Worm (Caenorhabditis elegans) whole organism, L4 larva: ENCODE measurements around the gene pmt-2.

ENCODE experiments used
- egl-43 ChIP-seq: fragments of 200-800 bp; sonication (Bioruptor generic); IDR thresholded peaks from 2 replicates; pipeline ENCODE4 v1.3.6; 2022; ENCODE audit warnings: missing genetic modification reagents, missing genetic modification characterization, missing compliant biosample characterization
- hlh-30 ChIP-seq: sonication (generic microtip); optimal IDR thresholded peaks from 2 replicates; lab custom pipeline; 2017; ENCODE audit warnings: antibody characterized with exemption, mild to moderate bottlenecking, missing genetic modification characterization, missing compliant biosample characterization; ENCODE audit not compliant: insufficient read depth
- lim-7 ChIP-seq: fragments of 200-800 bp; sonication (Bioruptor generic); IDR thresholded peaks from 2 replicates; pipeline ENCODE4 v1.3.6; 2022; ENCODE audit warnings: missing genetic modification characterization, missing compliant biosample characterization
- lin-13 ChIP-seq: fragments of 150-350 bp; optimal IDR thresholded peaks from 2 replicates; lab custom pipeline; 2014; ENCODE audit warnings: missing biosample characterization, missing genetic modification reagents, missing genetic modification characterization
- lin-15B ChIP-seq: fragments of 150-350 bp; sonication (generic microtip); optimal IDR thresholded peaks from 3 replicates; lab custom pipeline; 2014; ENCODE audit warnings: missing biosample characterization, missing genetic modification characterization
- lir-3 ChIP-seq: sonication (generic microtip); optimal IDR thresholded peaks from 2 replicates; lab custom pipeline; 2016; ENCODE audit warnings: mild to moderate bottlenecking, missing genetic modification characterization, missing compliant biosample characterization
- nhr-237 ChIP-seq: sonication (generic microtip); optimal IDR thresholded peaks from 2 replicates; lab custom pipeline; 2017; ENCODE audit warnings: missing biosample characterization, missing genetic modification characterization
- nhr-25 ChIP-seq: sonication (generic microtip); optimal IDR thresholded peaks from 2 replicates; lab custom pipeline; 2017; ENCODE audit warnings: missing genetic modification characterization, mild to moderate bottlenecking, missing compliant biosample characterization, antibody characterized with exemption, moderate library complexity, borderline replicate concordance; ENCODE audit not compliant: insufficient read depth
- nhr-6 ChIP-seq: fragments of 150-350 bp; optimal IDR thresholded peaks from 2 replicates; lab custom pipeline; 2014; ENCODE audit warnings: missing biosample characterization, missing genetic modification characterization
- set-16 ChIP-seq: fragments of 200-800 bp; sonication (Bioruptor generic); IDR thresholded peaks from 2 replicates; pipeline ENCODE4 v1.3.6; 2022; ENCODE audit warnings: missing genetic modification reagents, missing genetic modification characterization, missing compliant biosample characterization

DNA sequence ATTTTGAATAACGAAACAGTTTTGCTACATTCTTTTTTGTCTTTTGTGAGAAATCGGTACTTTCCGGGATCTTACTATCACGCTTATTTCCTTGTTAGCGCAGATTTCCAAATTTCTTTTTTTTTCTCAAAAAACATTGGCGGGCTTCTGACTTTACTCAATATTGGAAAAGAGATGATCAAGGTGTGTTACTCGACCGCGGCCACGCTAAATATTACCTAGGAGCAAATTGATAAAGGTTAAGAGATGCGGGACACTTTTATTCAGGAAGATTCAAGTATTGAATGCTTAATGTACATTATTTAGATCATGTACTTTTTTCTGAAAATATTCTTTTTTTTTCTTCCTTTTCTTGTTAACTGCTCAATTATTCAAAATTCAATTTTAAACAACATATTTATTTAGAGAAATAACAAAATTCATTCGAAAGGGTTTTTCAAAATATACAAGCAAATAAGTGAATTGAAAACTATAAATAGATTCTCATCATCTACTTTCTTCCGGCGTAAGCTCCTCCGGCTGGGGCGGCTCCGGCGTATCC, 19.0 kb downstream of the pmt-2 start:
- TF ChIP-seq hlh-30 (no peak), nhr-6 (tag; lab: Kevin White, UChicago) (no peak), lin-13 (no peak), nhr-25 (tag; lab: Kevin White, UChicago) (no peak), lir-3 (tag; lab: Kevin White, UChicago) (no peak), lim-7 (GFP tag; lab: Robert Waterston, UW) (no peak), set-16 (no peak), egl-43 (GFP tag; lab: Robert Waterston, UW) (no peak), nhr-237 (no peak), lin-15B (tag; lab: Kevin White, UChicago) (no peak)
